Worm (Caenorhabditis elegans) whole organism, early embryonic: Measurements from ENCODE around the gene fntb-1.

Source experiments
- B0310.2 ChIP-seq: sonication (generic microtip); optimal IDR thresholded peaks from 2 replicates; lab custom pipeline; 2016; ENCODE audit warnings: mild to moderate bottlenecking, missing genetic modification characterization, missing compliant biosample characterization
- F13C5.2 ChIP-seq: sonication (generic microtip); optimal IDR thresholded peaks from 2 replicates; lab custom pipeline; 2017; ENCODE audit warnings: mild to moderate bottlenecking, missing genetic modification characterization, inconsistent platforms, missing compliant biosample characterization
- aly-1 ChIP-seq: sonication (generic microtip); optimal IDR thresholded peaks from 2 replicates; lab custom pipeline; 2016; ENCODE audit warnings: missing genetic modification characterization, missing compliant biosample characterization
- ama-1 ChIP-seq: fragments of 150-350 bp; optimal IDR thresholded peaks from 2 replicates; lab custom pipeline; 2014
- ceh-13 ChIP-seq: fragments of 200-800 bp; sonication (Bioruptor generic); optimal IDR thresholded peaks from 2 replicates; lab custom pipeline; 2018; ENCODE audit warnings: mild to moderate bottlenecking, missing genetic modification characterization, missing compliant biosample characterization
- ceh-36 ChIP-seq: sonication (generic microtip); optimal IDR thresholded peaks from 2 replicates; lab custom pipeline; 2016; ENCODE audit warnings: missing genetic modification characterization, inconsistent platforms, missing compliant biosample characterization
- ets-7 ChIP-seq: sonication (generic microtip); optimal IDR thresholded peaks from 2 replicates; lab custom pipeline; 2016; ENCODE audit warnings: missing genotype, missing genetic modification characterization, missing compliant biosample characterization
- flt-1 ChIP-seq: fragments of 200-800 bp; sonication (Bioruptor generic); IDR thresholded peaks from 2 replicates; pipeline ENCODE4 v1.3.6; 2022; ENCODE audit warnings: missing genetic modification characterization, missing compliant biosample characterization
- hmbx-1 ChIP-seq: sonication (generic microtip); optimal IDR thresholded peaks from 2 replicates; lab custom pipeline; 2016; ENCODE audit warnings: mild to moderate bottlenecking, missing genetic modification characterization, missing compliant biosample characterization
- hmg-4 ChIP-seq: fragments of 200-800 bp; sonication (Bioruptor generic); optimal IDR thresholded peaks from 2 replicates; lab custom pipeline; 2018; ENCODE audit warnings: mild to moderate bottlenecking, missing genetic modification characterization, missing compliant biosample characterization
- hnd-1 ChIP-seq: sonication (generic microtip); optimal IDR thresholded peaks from 2 replicates; lab custom pipeline; 2016; ENCODE audit warnings: missing genetic modification characterization, missing compliant biosample characterization
- pes-1 ChIP-seq: fragments of 200-800 bp; sonication (Bioruptor generic); IDR thresholded peaks from 2 replicates; pipeline ENCODE4 v1.3.6; 2022; ENCODE audit warnings: missing genetic modification reagents, missing genetic modification characterization, missing compliant biosample characterization
- scrt-1 ChIP-seq: fragments of 200-800 bp; sonication (Bioruptor generic); IDR thresholded peaks from 2 replicates; pipeline ENCODE4 v1.3.6; 2022; ENCODE audit warnings: missing genetic modification characterization, missing compliant biosample characterization
- sea-1 ChIP-seq: fragments of 200-800 bp; sonication (Bioruptor generic); conservative IDR thresholded peaks from 2 replicates; pipeline ENCODE4 v1.3.6; 2022; ENCODE audit warnings: missing genetic modification characterization, missing compliant biosample characterization
- tbx-11 ChIP-seq: fragments of 200-800 bp; sonication (Bioruptor generic); IDR thresholded peaks from 2 replicates; pipeline ENCODE4 v1.3.6; 2022; ENCODE audit warnings: missing genetic modification characterization, missing compliant biosample characterization
- tbx-37 ChIP-seq: fragments of 200-800 bp; sonication (Bioruptor generic); conservative IDR thresholded peaks from 2 replicates; pipeline ENCODE4 v1.3.6; 2022; ENCODE audit warnings: missing genetic modification reagents, missing genetic modification characterization, missing compliant biosample characterization
- tra-4 ChIP-seq: sonication (generic microtip); optimal IDR thresholded peaks from 2 replicates; lab custom pipeline; 2017; ENCODE audit warnings: missing genetic modification characterization, missing compliant biosample characterization

Gene fntb-1

DNA sequence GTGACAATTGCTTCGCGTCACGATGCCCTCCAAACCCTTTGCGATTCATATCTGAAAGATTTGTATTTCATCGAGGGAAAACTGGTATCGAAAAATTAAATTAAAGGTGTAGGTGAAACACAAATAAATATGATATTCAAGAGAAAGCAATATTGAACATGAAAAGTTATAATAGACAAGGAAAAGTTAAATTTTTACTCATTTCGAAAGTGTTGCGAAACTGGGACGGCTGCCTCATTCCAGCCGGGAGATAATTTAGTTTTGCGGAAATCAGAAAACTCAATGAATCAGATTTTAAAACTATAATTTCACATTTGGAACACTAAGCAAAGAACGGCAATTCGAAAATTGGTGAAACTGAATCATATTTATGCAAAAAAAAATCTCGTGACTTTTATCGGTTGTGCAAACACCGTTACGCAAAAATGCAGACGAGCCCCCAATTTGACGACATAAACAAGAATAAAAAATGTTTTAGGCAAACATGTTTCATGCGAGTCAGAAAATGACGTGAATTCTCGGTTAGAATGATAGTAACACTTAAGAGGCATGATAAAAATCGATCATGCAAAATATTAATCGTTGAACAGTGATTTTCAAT, 32.4 kb upstream of the fntb-1 start, which contains the start of the genes nxf-1 and C15H11.11:
nxf-1 (minus strand) TSS at position 51 of the 601 bp plus-strand sequence.
C15H11.11 (plus strand) TSS at position 536 of the 601 bp plus-strand sequence.
- TF ChIP-seq F13C5.2 (tag; lab: Kevin White, UChicago) = peak; percentile 52
- no peak for TF ChIP-seq tra-4 (tag; lab: Kevin White, UChicago)

DNA sequence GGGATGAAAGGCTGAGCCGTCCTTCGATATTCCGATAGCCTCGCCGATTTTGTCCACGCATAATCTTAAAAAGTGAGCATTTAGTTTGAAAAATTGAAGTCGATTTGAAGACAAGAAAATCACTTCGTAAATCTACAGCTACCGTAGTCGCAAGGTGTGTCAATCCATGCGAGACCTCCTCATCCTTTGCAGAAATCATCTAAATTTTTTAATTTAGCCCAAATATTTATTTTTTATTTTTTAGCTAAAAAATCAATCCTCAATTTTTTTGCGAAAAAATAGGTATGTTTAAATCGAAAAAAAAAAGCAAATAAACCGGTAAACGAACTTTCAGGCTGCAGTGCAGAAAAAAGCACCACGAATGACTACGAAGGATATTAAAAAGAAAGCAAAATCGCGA, 29.7 kb upstream of the fntb-1 start, which contains the start of the genes nxf-2 and set-31:
nxf-2 (minus strand) TSS at position 101 of the 400 bp plus-strand sequence.
set-31 (plus strand) TSS at position 169 of the 400 bp plus-strand sequence.
- TF ChIP-seq hnd-1 (tag; lab: Kevin White, UChicago) (no peak), tbx-11 (GFP tag; lab: Robert Waterston, UW) (no peak), hmbx-1 (tag; lab: Kevin White, UChicago) (no peak), flt-1 (GFP tag; lab: Robert Waterston, UW) (no peak), ama-1 (no peak), ceh-36 (no peak), scrt-1 (no peak), pes-1 (GFP tag; lab: Robert Waterston, UW) (no peak), F13C5.2 (tag; lab: Kevin White, UChicago) (no peak), aly-1 (tag; lab: Kevin White, UChicago) (no peak), sea-1 (no peak), B0310.2 (tag; lab: Kevin White, UChicago) (no peak), hmg-4 (GFP tag; lab: Kevin White, UChicago) (no peak), tbx-37 (GFP tag; lab: Robert Waterston, UW) (no peak), ets-7 (tag; lab: Kevin White, UChicago) (no peak), ceh-13 (GFP tag; lab: Kevin White, UChicago) (no peak), tra-4 (tag; lab: Kevin White, UChicago) (no peak)

DNA sequence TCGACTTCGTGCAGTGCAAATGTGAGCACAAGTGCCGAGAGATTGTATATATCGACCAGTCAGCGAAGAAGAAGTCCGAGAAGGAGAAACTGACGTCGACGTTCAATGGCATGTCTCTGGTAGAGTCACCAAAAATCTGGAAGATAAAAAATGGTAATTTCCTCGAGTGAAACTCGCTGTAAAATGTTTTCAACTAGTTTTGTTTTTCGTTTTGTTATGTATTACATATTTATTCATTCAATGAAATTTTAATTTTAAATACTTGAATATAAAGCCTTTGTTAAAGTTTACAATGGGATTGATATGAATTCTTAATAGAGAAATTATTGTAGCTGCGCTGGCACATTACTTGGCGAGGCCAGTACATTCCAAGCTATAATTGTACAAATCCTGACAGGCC, 27.6 kb upstream of the fntb-1 start:
- TF ChIP-seq F13C5.2 (tag; lab: Kevin White, UChicago) (no peak), scrt-1 (no peak), sea-1 (no peak), tbx-11 (GFP tag; lab: Robert Waterston, UW) (no peak), aly-1 (tag; lab: Kevin White, UChicago) (no peak), tbx-37 (GFP tag; lab: Robert Waterston, UW) (no peak), hnd-1 (tag; lab: Kevin White, UChicago) (no peak), ceh-36 (no peak), hmbx-1 (tag; lab: Kevin White, UChicago) (no peak), ama-1 (no peak), ceh-13 (GFP tag; lab: Kevin White, UChicago) (no peak), flt-1 (GFP tag; lab: Robert Waterston, UW) (no peak), tra-4 (tag; lab: Kevin White, UChicago) (no peak), B0310.2 (tag; lab: Kevin White, UChicago) (no peak), pes-1 (GFP tag; lab: Robert Waterston, UW) (no peak)

DNA sequence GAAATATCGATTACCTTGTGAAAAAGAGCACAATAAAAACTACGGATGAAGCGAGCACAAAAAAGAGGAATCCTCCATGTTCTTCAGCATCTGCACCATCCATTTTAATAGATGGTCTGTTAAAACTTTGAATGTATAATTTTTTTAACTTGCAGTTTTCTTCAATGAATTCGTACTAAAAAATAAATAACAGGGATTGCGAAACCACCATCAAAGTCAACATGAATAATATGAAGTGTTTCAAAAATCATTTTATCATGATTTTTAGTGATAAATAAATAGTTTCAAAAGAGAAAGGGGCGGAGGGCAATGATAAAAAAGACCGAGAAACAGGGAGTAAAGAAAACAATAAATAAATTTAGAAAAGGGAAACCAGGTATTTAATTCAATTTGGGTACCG, 26.1 kb upstream of the fntb-1 start, which contains the start of gene dhs-22:
dhs-22 (minus strand) TSS at position 116 of the 400 bp plus-strand sequence.
- TF ChIP-seq ama-1 (no peak), tbx-37 (GFP tag; lab: Robert Waterston, UW) (no peak), ceh-36 (no peak), pes-1 (GFP tag; lab: Robert Waterston, UW) (no peak), ceh-13 (GFP tag; lab: Kevin White, UChicago) (no peak), ets-7 (tag; lab: Kevin White, UChicago) (no peak), sea-1 (no peak), tra-4 (tag; lab: Kevin White, UChicago) (no peak), tbx-11 (GFP tag; lab: Robert Waterston, UW) (no peak), B0310.2 (tag; lab: Kevin White, UChicago) (no peak), hmbx-1 (tag; lab: Kevin White, UChicago) (no peak), hmg-4 (GFP tag; lab: Kevin White, UChicago) (no peak), aly-1 (tag; lab: Kevin White, UChicago) (no peak), flt-1 (GFP tag; lab: Robert Waterston, UW) (no peak), scrt-1 (no peak), hnd-1 (tag; lab: Kevin White, UChicago) (no peak), F13C5.2 (tag; lab: Kevin White, UChicago) (no peak)

DNA sequence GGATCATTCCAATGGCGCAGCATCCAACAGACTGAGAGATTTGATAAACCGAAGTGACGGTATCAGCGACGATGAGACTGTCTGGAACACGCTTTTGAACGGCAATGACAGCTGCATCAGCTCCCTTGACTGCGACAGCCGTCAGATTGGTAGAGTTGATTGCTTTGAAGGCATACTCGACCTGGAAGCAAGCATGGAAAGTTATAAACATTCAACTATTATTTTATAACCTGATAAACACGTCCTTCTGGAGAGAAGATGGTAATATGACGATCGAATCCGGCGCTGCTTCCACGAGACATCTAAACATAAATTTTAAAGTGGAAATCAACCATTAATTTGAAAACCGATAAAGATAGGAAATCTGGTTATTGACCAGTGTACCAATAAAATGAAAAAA, 25.1 kb upstream of the fntb-1 start, which contains the start of gene pas-1:
pas-1 (minus strand) TSS at position 302 of the 400 bp plus-strand sequence.
- TF ChIP-seq ets-7 (tag; lab: Kevin White, UChicago) (no peak), tbx-11 (GFP tag; lab: Robert Waterston, UW) (no peak), tra-4 (tag; lab: Kevin White, UChicago) (no peak), ceh-36 (no peak), scrt-1 (0 out of 2 replicates have a peak, but pooled peaks have one; percentile 11)

DNA sequence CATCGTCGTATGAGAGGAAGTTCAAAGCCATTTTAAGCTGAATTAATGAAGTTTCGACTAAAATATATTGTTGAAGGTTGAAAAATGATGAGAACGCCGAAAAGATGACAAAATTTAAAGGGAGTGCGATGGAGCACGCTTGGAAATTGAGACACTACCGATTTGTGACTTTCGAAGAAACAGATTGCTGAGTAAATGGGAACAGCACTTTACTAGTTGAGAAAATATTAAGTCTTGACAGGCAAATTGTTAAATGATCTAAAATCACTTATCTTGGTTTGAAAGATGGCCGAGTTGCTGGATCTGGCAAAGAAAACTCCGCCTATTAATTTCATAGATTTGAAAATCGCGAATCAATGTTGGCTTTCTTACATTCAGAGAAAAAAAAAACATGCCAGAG, 24.2 kb upstream of the fntb-1 start, which contains the start of gene rpoa-12:
rpoa-12 (minus strand) TSS at position 37 of the 400 bp plus-strand sequence.
- TF ChIP-seq sea-1 (no peak), hmbx-1 (tag; lab: Kevin White, UChicago) (no peak), pes-1 (GFP tag; lab: Robert Waterston, UW) (no peak), tbx-37 (GFP tag; lab: Robert Waterston, UW) (peak; percentile 59; the same call in 1 of the 2 replicates), tbx-11 (GFP tag; lab: Robert Waterston, UW) (no peak), flt-1 (GFP tag; lab: Robert Waterston, UW) (no peak)

DNA sequence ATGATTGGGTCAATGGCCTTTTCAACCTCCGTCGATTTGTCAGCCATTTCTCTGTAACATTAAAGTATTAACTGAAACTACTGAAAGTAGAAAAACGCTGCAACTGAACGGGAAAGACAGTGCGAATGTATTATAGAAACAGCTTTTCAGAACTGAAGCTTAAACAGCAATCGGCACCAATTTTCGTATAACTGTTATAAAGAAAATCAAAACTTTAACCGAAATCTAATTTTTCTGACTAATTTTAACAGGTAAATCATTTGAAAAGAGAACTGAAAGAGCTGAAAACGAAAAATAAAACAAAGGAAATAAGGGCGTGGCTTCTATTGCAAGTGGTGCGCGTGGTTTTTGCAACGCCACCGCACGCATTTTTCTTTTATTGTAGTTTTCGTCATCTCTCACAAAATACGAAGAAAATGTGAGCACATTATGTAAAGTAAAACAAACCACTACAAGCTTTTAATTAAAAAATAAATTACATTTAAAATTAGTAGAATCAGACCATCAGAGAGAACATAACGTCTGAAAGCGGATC, 22.4 kb upstream of the fntb-1 start, which contains the start of gene rrsr-1:
rrsr-1 (minus strand) TSS at position 51 of the 535 bp plus-strand sequence.
- TF ChIP-seq ceh-36 = no peak
- no peak for TF ChIP-seq tra-4 (tag; lab: Kevin White, UChicago)
- peak; percentile 51 for TF ChIP-seq F13C5.2 (tag; lab: Kevin White, UChicago)
- TF ChIP-seq pes-1 (GFP tag; lab: Robert Waterston, UW) = 0 out of 2 replicates have a peak, but pooled peaks have one; percentile 14
- peak; percentile 57; the same call in 1 of the 2 replicates for TF ChIP-seq flt-1 (GFP tag; lab: Robert Waterston, UW)
- TF ChIP-seq scrt-1 = no peak
- no peak for TF ChIP-seq hmbx-1 (tag; lab: Kevin White, UChicago)
- TF ChIP-seq B0310.2 (tag; lab: Kevin White, UChicago) = no peak
- no peak for TF ChIP-seq hmg-4 (GFP tag; lab: Kevin White, UChicago)
- no peak for TF ChIP-seq ceh-13 (GFP tag; lab: Kevin White, UChicago)
- no peak for TF ChIP-seq hnd-1 (tag; lab: Kevin White, UChicago)
- TF ChIP-seq sea-1 = no peak
- no peak for TF ChIP-seq ama-1
- no peak for TF ChIP-seq tbx-11 (GFP tag; lab: Robert Waterston, UW)
- no peak for TF ChIP-seq tbx-37 (GFP tag; lab: Robert Waterston, UW)
- no peak for TF ChIP-seq aly-1 (tag; lab: Kevin White, UChicago)
- TF ChIP-seq ets-7 (tag; lab: Kevin White, UChicago) = no peak
